Worm (Caenorhabditis elegans) whole organism, mixed stage, embryonic: Measurements from ENCODE around the gene F59A1.12.

ENCODE experiments used
- bed-3 ChIP-seq: fragments of 200-800 bp; sonication (Bioruptor generic); optimal IDR thresholded peaks from 3 replicates; lab custom pipeline; 2018; ENCODE audit warnings: mild to moderate bottlenecking, missing genetic modification characterization, moderate library complexity, missing compliant biosample characterization
- ceh-39 ChIP-seq: fragments of 150-350 bp; optimal IDR thresholded peaks from 2 replicates; lab custom pipeline; 2014; ENCODE audit warnings: missing biosample characterization, missing genetic modification characterization
- ces-1 ChIP-seq: fragments of 150-350 bp; optimal IDR thresholded peaks from 2 replicates; lab custom pipeline; 2014; ENCODE audit warnings: missing biosample characterization, missing genetic modification reagents, missing genetic modification characterization
- drap-1 ChIP-seq: fragments of 200-800 bp; sonication (Bioruptor generic); optimal IDR thresholded peaks from 3 replicates; lab custom pipeline; 2018; ENCODE audit warnings: mild to moderate bottlenecking, missing genetic modification characterization, missing compliant biosample characterization
- elt-3 ChIP-seq: fragments of 150-350 bp; optimal IDR thresholded peaks from 2 replicates; lab custom pipeline; 2014; ENCODE audit warnings: missing biosample characterization, missing genetic modification characterization
- mab-5 ChIP-seq: fragments of 150-350 bp; optimal IDR thresholded peaks from 2 replicates; lab custom pipeline; 2014; ENCODE audit warnings: missing biosample characterization, missing genetic modification characterization
- mep-1 ChIP-seq: fragments of 150-350 bp; optimal IDR thresholded peaks from 2 replicates; lab custom pipeline; 2017; ENCODE audit warnings: missing biosample characterization, missing genetic modification reagents, missing genetic modification characterization, inconsistent platforms
- nhr-12 ChIP-seq: fragments of 150-350 bp; optimal IDR thresholded peaks from 2 replicates; lab custom pipeline; 2014; ENCODE audit warnings: missing biosample characterization, missing genetic modification characterization
- nhr-28 ChIP-seq: fragments of 150-350 bp; optimal IDR thresholded peaks from 2 replicates; lab custom pipeline; 2014; ENCODE audit warnings: missing biosample characterization, missing genetic modification characterization
- nhr-76 ChIP-seq: sonication (generic microtip); optimal IDR thresholded peaks from 2 replicates; lab custom pipeline; 2017; ENCODE audit warnings: missing biosample characterization, missing genetic modification characterization
- snpc-4 ChIP-seq: fragments of 150-350 bp; optimal IDR thresholded peaks from 2 replicates; lab custom pipeline; 2014; ENCODE audit warnings: missing biosample characterization, missing genetic modification characterization
- tbx-8 ChIP-seq: fragments of 200-800 bp; sonication (Bioruptor generic); optimal IDR thresholded peaks from 2 replicates; lab custom pipeline; 2018; ENCODE audit warnings: mild to moderate bottlenecking, missing genetic modification characterization, moderate library complexity, missing compliant biosample characterization
- unc-62 ChIP-seq: fragments of 150-350 bp; optimal IDR thresholded peaks from 2 replicates; lab custom pipeline; 2014; ENCODE audit warnings: missing biosample characterization, missing genetic modification reagents, missing genetic modification characterization

ce11 chrV:17683763-17684162 lies 16.2 kb upstream of the F59A1.12 start, which contains the start of gene F59A1.15:
- TF ChIP-seq unc-62 (GFP tag; lab: Kevin White, UChicago) (no peak), tbx-8 (GFP tag; lab: Kevin White, UChicago) (no peak), nhr-28 (no peak), ceh-39 (tag; lab: Kevin White, UChicago) (no peak), bed-3 (GFP tag; lab: Kevin White, UChicago) (no peak), snpc-4 (tag; lab: Kevin White, UChicago) (no peak), ces-1 (GFP tag; lab: Kevin White, UChicago) (no peak), nhr-12 (tag; lab: Kevin White, UChicago) (no peak), nhr-76 (tag; lab: Kevin White, UChicago) (no peak), elt-3 (tag; lab: Kevin White, UChicago) (no peak), mab-5 (tag; lab: Kevin White, UChicago) (no peak), mep-1 (tag; lab: Kevin White, UChicago) (no peak), drap-1 (GFP tag; lab: Kevin White, UChicago) (no peak)
